Fruit fly (Drosophila melanogaster) whole organism, prepupa: ENCODE results near the gene CG33923.

Experiments used
- CG10669 ChIP-seq: fragments of 200-800 bp; sonication (Bioruptor generic); optimal IDR thresholded peaks from 3 replicates; lab custom pipeline; 2018; ENCODE audit warnings: missing biosample characterization, mild to moderate bottlenecking, missing genetic modification characterization, moderate library complexity
- CG11294 ChIP-seq: fragments of 200-800 bp; sonication (Bioruptor generic); IDR thresholded peaks from 2 replicates; pipeline ENCODE4 v1.3.6; 2022; ENCODE audit warnings: missing biosample characterization, missing genetic modification characterization
- CG11762 ChIP-seq: fragments of 200-800 bp; sonication (Bioruptor generic); optimal IDR thresholded peaks from 3 replicates; lab custom pipeline; 2016; ENCODE audit warnings: missing biosample characterization, missing genetic modification characterization; ENCODE audit not compliant: insufficient read depth
- CG16779 ChIP-seq: fragments of 200-800 bp; sonication (Bioruptor generic); optimal IDR thresholded peaks from 3 replicates; lab custom pipeline; 2017; ENCODE audit warnings: missing biosample characterization, mild to moderate bottlenecking, missing genetic modification characterization
- CG3032 ChIP-seq: fragments of 200-800 bp; optimal IDR thresholded peaks from 2 replicates; lab custom pipeline; 2019; ENCODE audit warnings: missing biosample characterization, mild to moderate bottlenecking, missing genetic modification characterization, moderate library complexity
- CG32006 ChIP-seq: fragments of 200-800 bp; sonication (Bioruptor generic); optimal IDR thresholded peaks from 3 replicates; lab custom pipeline; 2017; ENCODE audit warnings: missing biosample characterization, mild to moderate bottlenecking, missing genetic modification characterization
- CG8319 ChIP-seq: fragments of 200-800 bp; sonication (Bioruptor generic); optimal IDR thresholded peaks from 3 replicates; lab custom pipeline; 2016; ENCODE audit warnings: missing biosample characterization, missing genetic modification characterization
- Ets21C ChIP-seq: fragments of 200-800 bp; sonication (Bioruptor generic); optimal IDR thresholded peaks from 3 replicates; lab custom pipeline; 2016; ENCODE audit warnings: missing biosample characterization, missing genetic modification characterization
- Lpt ChIP-seq: fragments of 200-800 bp; sonication (Bioruptor generic); optimal IDR thresholded peaks from 3 replicates; lab custom pipeline; 2016; ENCODE audit warnings: missing biosample characterization, missing genetic modification characterization
- Sox15 ChIP-seq: fragments of 200-800 bp; sonication (Bioruptor generic); optimal IDR thresholded peaks from 3 replicates; lab custom pipeline; 2016; ENCODE audit warnings: missing biosample characterization, missing genetic modification characterization
- pdm3 ChIP-seq: fragments of 200-800 bp; sonication (Bioruptor generic); optimal IDR thresholded peaks from 3 replicates; lab custom pipeline; 2016; ENCODE audit warnings: missing biosample characterization, missing genetic modification characterization

DNA sequence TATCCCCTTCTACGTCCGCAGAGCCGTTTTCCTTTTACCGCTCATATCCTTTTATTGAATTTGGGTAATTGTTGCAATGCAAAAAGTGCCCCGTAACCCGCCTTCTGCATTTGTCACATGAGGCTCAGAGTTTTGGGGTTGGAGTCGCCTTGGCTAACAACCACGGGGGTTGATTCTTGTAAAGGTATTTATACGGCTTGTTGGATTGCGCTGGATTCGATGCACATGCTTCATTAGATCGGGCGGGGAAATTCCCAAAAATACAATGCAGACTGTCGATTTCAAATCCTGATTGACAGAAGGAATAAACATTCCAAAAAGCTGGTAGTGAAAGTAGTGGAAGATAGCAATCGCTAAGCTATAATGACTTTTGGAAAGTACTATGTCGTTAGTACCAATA, 48.4 kb upstream of the CG33923 start:
- TF ChIP-seq CG32006 (GFP tag; lab: Kevin White, UChicago): no peak
- TF ChIP-seq CG11294: no peak
- TF ChIP-seq Sox15 (GFP tag; lab: Kevin White, UChicago): no peak
- no peak for TF ChIP-seq pdm3 (GFP tag; lab: Kevin White, UChicago)
- no peak for TF ChIP-seq CG16779 (tag; lab: Kevin White, UChicago)
- TF ChIP-seq CG10669: no peak
- TF ChIP-seq CG11762 (GFP tag; lab: Kevin White, UChicago): no peak
- no peak for TF ChIP-seq CG3032 (tag; lab: Kevin White, UChicago)
- no peak for TF ChIP-seq Lpt (GFP tag; lab: Kevin White, UChicago)
- TF ChIP-seq Ets21C (GFP tag; lab: Kevin White, UChicago): no peak
- no peak for TF ChIP-seq CG8319 (GFP tag; lab: Kevin White, UChicago)
